Fruit fly (Drosophila melanogaster) whole organism, embryonic: Measurements from ENCODE around the gene CG2540.

ENCODE experiments used
- Aef1 ChIP-seq: fragments of 200-800 bp; sonication (Bioruptor generic); IDR thresholded peaks from 3 replicates; pipeline ENCODE4 v1.3.6; 2022; ENCODE audit warnings: missing biosample characterization, missing genetic modification characterization
- B-H1 ChIP-seq: fragments of 200-800 bp; sonication (Bioruptor generic); IDR thresholded peaks from 3 replicates; pipeline ENCODE4 v1.3.6; 2022; ENCODE audit warnings: missing biosample characterization, missing genetic modification characterization
- Bgb ChIP-seq: fragments of 200-800 bp; sonication (Bioruptor generic); IDR thresholded peaks from 2 replicates; pipeline ENCODE4 v1.3.6; 2022; ENCODE audit warnings: missing biosample characterization, missing genetic modification characterization; ENCODE audit not compliant: partially characterized antibody
- C15 ChIP-seq: fragments of 200-800 bp; sonication (Bioruptor generic); IDR thresholded peaks from 3 replicates; pipeline ENCODE4 v1.3.6; 2022; ENCODE audit warnings: missing biosample characterization, missing genetic modification characterization
- CG10274 ChIP-seq: fragments of 200-800 bp; sonication (Bioruptor generic); optimal IDR thresholded peaks from 3 replicates; lab custom pipeline; 2017; ENCODE audit warnings: missing biosample characterization, mild to moderate bottlenecking, missing genetic modification characterization
- CG10543 ChIP-seq: fragments of 200-800 bp; sonication (Bioruptor generic); optimal IDR thresholded peaks from 3 replicates; lab custom pipeline; 2017; ENCODE audit warnings: missing biosample characterization, mild to moderate bottlenecking, missing genetic modification characterization, moderate library complexity
- CG11247 ChIP-seq: fragments of 200-800 bp; sonication (Bioruptor generic); IDR thresholded peaks from 2 replicates; pipeline ENCODE4 v1.3.6; 2022; ENCODE audit warnings: missing biosample characterization, missing genetic modification characterization
- CG14860 ChIP-seq: fragments of 200-800 bp; sonication (Bioruptor generic); IDR thresholded peaks from 3 replicates; pipeline ENCODE4 v1.3.6; 2022; ENCODE audit warnings: missing biosample characterization, missing genetic modification characterization; ENCODE audit not compliant: partially characterized antibody
- CG15479 ChIP-seq: fragments of 200-800 bp; sonication (Bioruptor generic); optimal IDR thresholded peaks from 3 replicates; lab custom pipeline; 2019; ENCODE audit warnings: missing biosample characterization, mild to moderate bottlenecking, missing genetic modification characterization, moderate library complexity
- CG16815 ChIP-seq: fragments of 200-800 bp; sonication (Bioruptor generic); optimal IDR thresholded peaks from 3 replicates; lab custom pipeline; 2017; ENCODE audit warnings: missing biosample characterization, mild to moderate bottlenecking, missing genetic modification characterization
- CG17612 ChIP-seq: fragments of 200-800 bp; sonication (Bioruptor generic); IDR thresholded peaks from 2 replicates; pipeline ENCODE4 v1.3.6; 2022; ENCODE audit warnings: missing biosample characterization, missing genetic modification characterization
- CG18764 ChIP-seq: fragments of 200-800 bp; sonication (Bioruptor generic); optimal IDR thresholded peaks from 3 replicates; lab custom pipeline; 2016; ENCODE audit warnings: missing biosample characterization, missing genetic modification characterization
- CG2889 ChIP-seq: fragments of 200-800 bp; sonication (Bioruptor generic); IDR thresholded peaks from 3 replicates; pipeline ENCODE4 v1.3.6; 2022; ENCODE audit warnings: missing biosample characterization, missing genetic modification characterization
- CG32772 ChIP-seq: fragments of 200-800 bp; sonication (Bioruptor generic); IDR thresholded peaks from 2 replicates; pipeline ENCODE4 v1.3.6; 2022; ENCODE audit warnings: missing biosample characterization, missing genetic modification characterization
- CG34224 ChIP-seq: fragments of 200-800 bp; sonication (Bioruptor generic); IDR thresholded peaks from 3 replicates; pipeline ENCODE4 v1.3.6; 2022; ENCODE audit warnings: missing biosample characterization, missing genetic modification characterization; ENCODE audit not compliant: partially characterized antibody
- CG4854 ChIP-seq: fragments of 200-800 bp; sonication (Bioruptor generic); optimal IDR thresholded peaks from 2 replicates; lab custom pipeline; 2016; ENCODE audit warnings: missing biosample characterization, missing genetic modification characterization, inconsistent platforms
- CG5180 ChIP-seq: fragments of 200-800 bp; sonication (Bioruptor generic); optimal IDR thresholded peaks from 3 replicates; lab custom pipeline; 2017; ENCODE audit warnings: missing biosample characterization, missing genetic modification characterization, mild to moderate bottlenecking, moderate library complexity, missing genetic modification reagents
- CG6791 ChIP-seq: fragments of 200-800 bp; sonication (Bioruptor generic); IDR thresholded peaks from 3 replicates; pipeline ENCODE4 v1.3.6; 2022; ENCODE audit warnings: missing biosample characterization, missing genetic modification characterization; ENCODE audit not compliant: partially characterized antibody
- CG7357 ChIP-seq: fragments of 200-800 bp; sonication (Bioruptor generic); IDR thresholded peaks from 3 replicates; pipeline ENCODE4 v1.3.6; 2022; ENCODE audit warnings: missing biosample characterization, missing genetic modification characterization
- CG8089 ChIP-seq: fragments of 200-800 bp; sonication (Bioruptor generic); optimal IDR thresholded peaks from 3 replicates; lab custom pipeline; 2016; ENCODE audit warnings: missing biosample characterization, missing genetic modification characterization
- CG8478 ChIP-seq: fragments of >200 bp; optimal IDR thresholded peaks from 2 replicates; lab custom pipeline; 2018
- CG9932 ChIP-seq: fragments of 200-800 bp; sonication (Bioruptor generic); IDR thresholded peaks from 2 replicates; pipeline ENCODE4 v1.3.6; 2022; ENCODE audit warnings: missing biosample characterization, missing genetic modification characterization
- Eip74EF ChIP-seq, 2 experiments: fragments of 200-800 bp in 1 of 2; fragments of >200 bp in 1 of 2; sonication (Bioruptor generic) in 1 of 2; optimal IDR thresholded peaks; 2 replicates each; lab custom pipeline; 2017 to 2019; ENCODE audit warnings: missing biosample characterization in 2 of 2, missing genetic modification characterization in 2 of 2, mild to moderate bottlenecking in 1 of 2, moderate library complexity in 1 of 2
- Fer1 ChIP-seq: fragments of 200-800 bp; sonication (Bioruptor generic); optimal IDR thresholded peaks from 2 replicates; lab custom pipeline; 2017; ENCODE audit warnings: missing biosample characterization, mild to moderate bottlenecking, missing genetic modification characterization
- Hmr ChIP-seq: fragments of 200-800 bp; sonication (Bioruptor generic); optimal IDR thresholded peaks from 3 replicates; lab custom pipeline; 2017; ENCODE audit warnings: mild to moderate bottlenecking, missing biosample characterization, missing genetic modification reagents, missing genetic modification characterization
- Hsf ChIP-seq: fragments of 200-800 bp; sonication (Bioruptor generic); optimal IDR thresholded peaks from 3 replicates; lab custom pipeline; 2016; ENCODE audit warnings: missing biosample characterization, missing genetic modification characterization
- MTF-1 ChIP-seq: fragments of 200-800 bp; sonication (Bioruptor generic); optimal IDR thresholded peaks from 2 replicates; lab custom pipeline; 2018; ENCODE audit warnings: missing biosample characterization, mild to moderate bottlenecking, missing genetic modification characterization, borderline replicate concordance
- Neu2 ChIP-seq: fragments of 200-800 bp; sonication (Bioruptor generic); optimal IDR thresholded peaks from 3 replicates; lab custom pipeline; 2016; ENCODE audit warnings: missing biosample characterization, missing genetic modification characterization, borderline replicate concordance
- Optix ChIP-seq: fragments of 200-800 bp; sonication (Bioruptor generic); IDR thresholded peaks from 3 replicates; pipeline ENCODE4 v1.3.6; 2022; ENCODE audit warnings: missing biosample characterization, missing genetic modification characterization
- Trl ChIP-seq, 3 experiments: fragments of >200 bp in 2 of 3; fragments of 200-800 bp in 1 of 3; sonication (Bioruptor generic) in 1 of 3; optimal IDR thresholded peaks; 2 replicates in 1 of 3; 3 replicates in 2 of 3; lab custom pipeline; 2016 to 2017; ENCODE audit warnings: missing biosample characterization in 1 of 3, missing genetic modification characterization in 1 of 3
- ac ChIP-seq: fragments of 200-800 bp; sonication (Bioruptor generic); optimal IDR thresholded peaks from 3 replicates; lab custom pipeline; 2017; ENCODE audit warnings: missing biosample characterization, mild to moderate bottlenecking, missing genetic modification characterization
- amos ChIP-seq: fragments of 200-800 bp; sonication (Bioruptor generic); IDR thresholded peaks from 2 replicates; pipeline ENCODE4 v1.3.6; 2022; ENCODE audit warnings: missing biosample characterization, missing genetic modification characterization; ENCODE audit not compliant: partially characterized antibody
- danr ChIP-seq: fragments of 200-800 bp; sonication (Bioruptor generic); IDR thresholded peaks from 2 replicates; pipeline ENCODE4 v1.3.6; 2022; ENCODE audit warnings: missing biosample characterization, missing genetic modification characterization
- disco-r ChIP-seq: fragments of 200-800 bp; sonication (Bioruptor generic); optimal IDR thresholded peaks from 2 replicates; lab custom pipeline; 2016; ENCODE audit warnings: missing biosample characterization, missing genetic modification characterization
- emc ChIP-seq: fragments of 200-800 bp; sonication (Bioruptor generic); optimal IDR thresholded peaks from 2 replicates; lab custom pipeline; 2016; ENCODE audit warnings: missing biosample characterization, missing genetic modification characterization
- hb ChIP-seq: fragments of 200-800 bp; sonication (Bioruptor generic); IDR thresholded peaks from 3 replicates; pipeline ENCODE4 v1.3.6; 2022; ENCODE audit warnings: missing biosample characterization, missing genetic modification characterization; ENCODE audit not compliant: partially characterized antibody
- lilli ChIP-seq: fragments of 200-800 bp; sonication (Bioruptor generic); optimal IDR thresholded peaks from 3 replicates; lab custom pipeline; 2016; ENCODE audit warnings: missing biosample characterization, missing genetic modification characterization
- lov ChIP-seq, 2 experiments: fragments of 200-800 bp in 1 of 2; fragments of >200 bp in 1 of 2; sonication (Bioruptor generic) in 1 of 2; IDR thresholded peaks in 1 of 2; optimal IDR thresholded peaks in 1 of 2; 2 replicates in 1 of 2; 3 replicates in 1 of 2; pipeline versions ENCODE4 v1.3.6 to Lab custom; 2017 to 2022; ENCODE audit warnings: missing biosample characterization in 1 of 2, missing genetic modification characterization in 1 of 2
- nmo ChIP-seq: fragments of 200-800 bp; sonication (Bioruptor generic); optimal IDR thresholded peaks from 2 replicates; lab custom pipeline; 2018; ENCODE audit warnings: missing biosample characterization, mild to moderate bottlenecking, missing genetic modification characterization, moderate library complexity
- pan ChIP-seq, 4 experiments: fragments of >200 bp in 3 of 4; fragments of 200-800 bp in 1 of 4; sonication (Bioruptor generic) in 1 of 4; optimal IDR thresholded peaks in 3 of 4; IDR thresholded peaks in 1 of 4; 2 replicates each; pipeline versions ENCODE4 v1.3.6 to Lab custom; 2017 to 2022; ENCODE audit warnings: missing biosample characterization in 2 of 4, missing genetic modification characterization in 2 of 4, mixed read lengths in 1 of 4
- pb ChIP-seq: fragments of 200-800 bp; sonication (Bioruptor generic); optimal IDR thresholded peaks from 3 replicates; lab custom pipeline; 2016; ENCODE audit warnings: missing biosample characterization, missing genetic modification characterization
- phol ChIP-seq: fragments of 200-800 bp; sonication (Bioruptor generic); optimal IDR thresholded peaks from 3 replicates; lab custom pipeline; 2018; ENCODE audit warnings: missing biosample characterization, mild to moderate bottlenecking, missing genetic modification characterization, moderate library complexity
- psq ChIP-seq: fragments of 200-800 bp; sonication (Bioruptor generic); optimal IDR thresholded peaks from 2 replicates; lab custom pipeline; 2017; ENCODE audit warnings: missing biosample characterization, missing genetic modification characterization
- scrt ChIP-seq: fragments of 200-800 bp; sonication (Bioruptor generic); optimal IDR thresholded peaks from 2 replicates; lab custom pipeline; 2018; ENCODE audit warnings: missing biosample characterization, mild to moderate bottlenecking, missing genetic modification characterization, moderate library complexity
- sisA ChIP-seq: fragments of 200-800 bp; sonication (Bioruptor generic); IDR thresholded peaks from 2 replicates; pipeline ENCODE4 v1.3.6; 2022; ENCODE audit warnings: missing biosample characterization, missing genetic modification characterization
- slp2 ChIP-seq: fragments of 200-800 bp; sonication (Bioruptor generic); optimal IDR thresholded peaks from 2 replicates; lab custom pipeline; 2016; ENCODE audit warnings: missing biosample characterization, missing genetic modification characterization
- tio ChIP-seq: fragments of 200-800 bp; sonication (Bioruptor generic); optimal IDR thresholded peaks from 2 replicates; lab custom pipeline; 2017; ENCODE audit warnings: missing biosample characterization, missing genetic modification characterization, inconsistent platforms
- tx ChIP-seq: fragments of 200-800 bp; sonication (Bioruptor generic); optimal IDR thresholded peaks from 2 replicates; lab custom pipeline; 2016; ENCODE audit warnings: missing biosample characterization, missing genetic modification characterization
- zf30C ChIP-seq: fragments of 200-800 bp; sonication (Bioruptor generic); optimal IDR thresholded peaks from 3 replicates; lab custom pipeline; 2018; ENCODE audit warnings: missing biosample characterization, mild to moderate bottlenecking, missing genetic modification characterization

The CG2540 gene

DNA sequence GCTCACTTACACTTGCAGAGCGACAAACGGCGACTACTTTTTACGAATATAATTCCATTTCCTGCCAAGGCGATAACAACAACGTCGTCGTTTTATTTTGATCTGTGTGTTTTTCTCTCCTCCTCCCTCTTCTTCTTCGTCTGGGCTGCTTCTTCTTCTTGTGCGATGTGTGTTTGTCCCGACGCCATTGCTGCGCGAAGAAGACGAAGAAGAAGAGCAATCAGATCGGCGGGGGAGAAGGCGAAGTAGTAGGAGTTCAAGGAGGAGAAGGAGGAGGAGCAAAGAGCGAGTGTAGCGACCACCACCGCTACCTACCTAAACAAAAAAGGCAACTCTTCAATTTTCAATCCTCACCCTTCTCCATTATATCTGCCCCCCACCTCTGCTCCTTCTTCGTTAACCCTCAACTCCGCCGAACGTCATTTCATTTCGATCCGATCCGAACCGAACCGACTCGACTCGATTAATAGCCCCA, 33.8 kb downstream of the CG2540 start (continued):
- TF ChIP-seq nmo (GFP tag; lab: Kevin White, UChicago) (no peak), Trl (optimal IDR thresholded peaks at IDR 0.05; lab: Kevin White, UChicago) (no peak), Trl (GFP tag; optimal IDR thresholded peaks at IDR 0.05; lab: Kevin White, UChicago) (no peak), CG10274 (GFP tag; lab: Kevin White, UChicago) (no peak), scrt (no peak), CG5180 (GFP tag; lab: Kevin White, UChicago) (no peak), CG17612 (GFP tag; lab: Robert Waterston, UW) (no peak), CG34224 (GFP tag; lab: Robert Waterston, UW) (no peak), tx (GFP tag; lab: Kevin White, UChicago) (no peak), CG2889 (GFP tag; lab: Robert Waterston, UW) (no peak), Hmr (GFP tag; lab: Kevin White, UChicago) (no peak), hb (GFP tag; lab: Robert Waterston, UW) (no peak), ac (GFP tag; lab: Kevin White, UChicago) (no peak), Aef1 (no peak), CG14860 (GFP tag; lab: Robert Waterston, UW) (no peak), danr (no peak), C15 (GFP tag; lab: Robert Waterston, UW) (no peak), Hsf (no peak), disco-r (no peak), pb (GFP tag; lab: Kevin White, UChicago) (no peak), CG8478 (no peak), emc (no peak), CG10543 (GFP tag; lab: Kevin White, UChicago) (peak; percentile 2), slp2 (GFP tag; lab: Kevin White, UChicago) (no peak), lilli (GFP tag; lab: Kevin White, UChicago) (no peak), sisA (GFP tag; lab: Robert Waterston, UW) (no peak), tio (GFP tag; lab: Kevin White, UChicago) (no peak), B-H1 (GFP tag; lab: Robert Waterston, UW) (no peak), Optix (GFP tag; lab: Robert Waterston, UW) (no peak), Fer1 (GFP tag; lab: Kevin White, UChicago) (no peak), psq (peak; percentile 46), Neu2 (no peak), Eip74EF (GFP tag; optimal IDR thresholded peaks at IDR 0.05; lab: Kevin White, UChicago) (no peak), MTF-1 (GFP tag; lab: Kevin White, UChicago) (no peak), pan (optimal IDR thresholded peaks at IDR 0.05; lab: Kevin White, UChicago) (no peak), pan (GFP tag; optimal IDR thresholded peaks at IDR 0.05 in 1 of 2, IDR thresholded peaks at IDR 0.05 in 1 of 2) (no peak), amos (no peak), CG15479 (GFP tag; lab: Kevin White, UChicago) (peak; percentile 93), CG16815 (no peak), phol (tag; lab: Kevin White, UChicago) (peak; percentile 35), lov (optimal IDR thresholded peaks at IDR 0.05; lab: Kevin White, UChicago) (no peak), lov (GFP tag; IDR thresholded peaks at IDR 0.05; lab: Robert Waterston, UW) (no peak), CG4854 (GFP tag; lab: Kevin White, UChicago) (no peak), CG6791 (GFP tag; lab: Robert Waterston, UW) (no peak), Bgb (no peak), CG9932 (GFP tag; lab: Robert Waterston, UW) (no peak), CG7357 (GFP tag; lab: Robert Waterston, UW) (no peak), CG32772 (GFP tag; lab: Robert Waterston, UW) (no peak), zf30C (GFP tag; lab: Kevin White, UChicago) (peak; percentile 31), CG18764 (no peak), CG11247 (GFP tag; lab: Robert Waterston, UW) (no peak), CG8089 (GFP tag; lab: Kevin White, UChicago) (no peak)
